Worm (Caenorhabditis elegans) whole organism, mixed stage, embryonic: Measurements from ENCODE around the gene C08F11.7.

Source experiments
- blmp-1 ChIP-seq: fragments of 150-350 bp; optimal IDR thresholded peaks from 2 replicates; lab custom pipeline; 2014; ENCODE audit warnings: missing biosample characterization, missing genetic modification characterization
- ceh-43 ChIP-seq: fragments of 200-800 bp; sonication (Bioruptor generic); optimal IDR thresholded peaks from 2 replicates; lab custom pipeline; 2018; ENCODE audit warnings: mild to moderate bottlenecking, missing genetic modification characterization, moderate library complexity, missing compliant biosample characterization
- elt-1 ChIP-seq: sonication (generic microtip); optimal IDR thresholded peaks from 2 replicates; lab custom pipeline; 2017; ENCODE audit warnings: missing genetic modification characterization, mild to moderate bottlenecking, missing compliant biosample characterization, antibody characterized with exemption, moderate library complexity, borderline replicate concordance; ENCODE audit not compliant: insufficient read depth
- ham-2 ChIP-seq: fragments of 200-800 bp; sonication (Bioruptor generic); optimal IDR thresholded peaks from 2 replicates; lab custom pipeline; 2018; ENCODE audit warnings: mild to moderate bottlenecking, missing genetic modification characterization, missing compliant biosample characterization
- lin-13 ChIP-seq: fragments of 150-350 bp; optimal IDR thresholded peaks from 2 replicates; lab custom pipeline; 2014; ENCODE audit warnings: missing biosample characterization, missing genetic modification characterization
- mep-1 ChIP-seq: fragments of 150-350 bp; optimal IDR thresholded peaks from 2 replicates; lab custom pipeline; 2017; ENCODE audit warnings: missing biosample characterization, missing genetic modification reagents, missing genetic modification characterization, inconsistent platforms
- mls-2 ChIP-seq: sonication (generic microtip); optimal IDR thresholded peaks from 2 replicates; lab custom pipeline; 2016; ENCODE audit warnings: mild to moderate bottlenecking, missing genetic modification characterization, moderate library complexity, missing compliant biosample characterization
- nhr-237 ChIP-seq: fragments of 150-350 bp; optimal IDR thresholded peaks from 2 replicates; lab custom pipeline; 2014; ENCODE audit warnings: missing biosample characterization, missing genetic modification characterization
- nhr-28 ChIP-seq: fragments of 150-350 bp; optimal IDR thresholded peaks from 2 replicates; lab custom pipeline; 2014; ENCODE audit warnings: missing biosample characterization, missing genetic modification characterization
- nhr-76 ChIP-seq: sonication (generic microtip); optimal IDR thresholded peaks from 2 replicates; lab custom pipeline; 2017; ENCODE audit warnings: missing biosample characterization, missing genetic modification characterization
- unc-120 ChIP-seq: sonication (generic microtip); optimal IDR thresholded peaks from 2 replicates; lab custom pipeline; 2017; ENCODE audit warnings: missing genetic modification characterization, missing compliant biosample characterization; ENCODE audit not compliant: poor library complexity, severe bottlenecking
- unc-39 ChIP-seq: fragments of 150-350 bp; optimal IDR thresholded peaks from 2 replicates; lab custom pipeline; 2014; ENCODE audit warnings: missing biosample characterization, missing genetic modification characterization
- unc-62 ChIP-seq: fragments of 150-350 bp; optimal IDR thresholded peaks from 2 replicates; lab custom pipeline; 2014; ENCODE audit warnings: missing biosample characterization, missing genetic modification reagents, missing genetic modification characterization
- ztf-11 ChIP-seq: fragments of 150-350 bp; optimal IDR thresholded peaks from 2 replicates; lab custom pipeline; 2014; ENCODE audit warnings: missing biosample characterization, missing genetic modification characterization

ce11 chrIV:13684827-13685226 lies 47.8 kb downstream of the C08F11.7 start:
- no peak for TF ChIP-seq unc-62 (GFP tag; lab: Kevin White, UChicago)
- no peak for TF ChIP-seq unc-120 (tag; lab: Kevin White, UChicago)
- no peak for TF ChIP-seq ceh-43 (GFP tag; lab: Kevin White, UChicago)
- TF ChIP-seq mep-1 (tag; lab: Kevin White, UChicago): no peak
- no peak for TF ChIP-seq unc-39
- no peak for TF ChIP-seq mls-2 (tag; lab: Kevin White, UChicago)
- TF ChIP-seq blmp-1 (tag; lab: Kevin White, UChicago): no peak
- no peak for TF ChIP-seq nhr-237
- TF ChIP-seq ztf-11 (tag; lab: Kevin White, UChicago): no peak
- TF ChIP-seq nhr-76 (tag; lab: Kevin White, UChicago): no peak
- TF ChIP-seq elt-1 (tag; lab: Kevin White, UChicago): no peak
- no peak for TF ChIP-seq ham-2 (GFP tag; lab: Kevin White, UChicago)
- TF ChIP-seq nhr-28 (tag; lab: Kevin White, UChicago): no peak
- TF ChIP-seq lin-13 (tag; lab: Kevin White, UChicago): no peak
